Worm (Caenorhabditis elegans) whole organism, young adult: ENCODE results near the gene F29C12.6.

Source experiments
- B0019.2 ChIP-seq: fragments of 200-800 bp; sonication (Bioruptor generic); conservative IDR thresholded peaks from 2 replicates; pipeline ENCODE4 v1.3.6; 2022; ENCODE audit warnings: missing genetic modification reagents, missing genetic modification characterization, missing compliant biosample characterization
- B0035.1 ChIP-seq: sonication (generic microtip); optimal IDR thresholded peaks from 2 replicates; lab custom pipeline; 2016; ENCODE audit warnings: missing genetic modification characterization, mild to moderate bottlenecking, missing compliant biosample characterization, missing genotype, missing genetic modification reagents
- F49E8.2 ChIP-seq: sonication (generic microtip); optimal IDR thresholded peaks from 3 replicates; lab custom pipeline; 2017; ENCODE audit warnings: missing genetic modification characterization, mild to moderate bottlenecking, missing compliant biosample characterization, antibody characterized with exemption, moderate library complexity; ENCODE audit not compliant: insufficient read depth
- T26A5.8 ChIP-seq: sonication (generic microtip); optimal IDR thresholded peaks from 2 replicates; lab custom pipeline; 2016; ENCODE audit warnings: missing genetic modification characterization, missing compliant biosample characterization
- Y79H2A.3 ChIP-seq: fragments of 200-800 bp; sonication (Bioruptor generic); conservative IDR thresholded peaks from 2 replicates; pipeline ENCODE4 v1.3.6; 2022; ENCODE audit warnings: missing genetic modification reagents, missing genetic modification characterization, missing compliant biosample characterization
- attf-6 ChIP-seq: fragments of 200-800 bp; sonication (Bioruptor generic); IDR thresholded peaks from 2 replicates; pipeline ENCODE4 v1.3.6; 2022; ENCODE audit warnings: missing genetic modification reagents, missing genetic modification characterization, missing compliant biosample characterization
- egl-44 ChIP-seq: fragments of 200-800 bp; sonication (Bioruptor generic); IDR thresholded peaks from 2 replicates; pipeline ENCODE4 v1.3.6; 2022; ENCODE audit warnings: missing genetic modification reagents, missing genetic modification characterization, missing compliant biosample characterization
- hrde-1 ChIP-seq: sonication (generic microtip); optimal IDR thresholded peaks from 2 replicates; lab custom pipeline; 2016; ENCODE audit warnings: missing genetic modification characterization, mild to moderate bottlenecking, missing compliant biosample characterization, moderate library complexity, missing genotype, missing genetic modification reagents, borderline replicate concordance
- let-607 ChIP-seq, 2 experiments: fragments of 200-800 bp in 1 of 2; sonication (Bioruptor generic) in 1 of 2; sonication (generic microtip) in 1 of 2; optimal IDR thresholded peaks; 2 replicates each; lab custom pipeline; 2016 to 2018; ENCODE audit warnings: mild to moderate bottlenecking in 2 of 2, missing compliant biosample characterization in 2 of 2, missing genetic modification characterization in 2 of 2, moderate library complexity in 2 of 2, missing genotype in 1 of 2
- sptf-2 ChIP-seq: fragments of 200-800 bp; sonication (Bioruptor generic); optimal IDR thresholded peaks from 2 replicates; lab custom pipeline; 2018; ENCODE audit warnings: mild to moderate bottlenecking, missing genetic modification characterization, missing compliant biosample characterization
- unc-130 ChIP-seq: sonication (generic microtip); optimal IDR thresholded peaks from 2 replicates; lab custom pipeline; 2016; ENCODE audit warnings: missing genetic modification reagents, missing genetic modification characterization, missing compliant biosample characterization
- unc-62 ChIP-seq: fragments of 150-350 bp; optimal IDR thresholded peaks from 2 replicates; lab custom pipeline; 2014; ENCODE audit warnings: missing biosample characterization, missing genetic modification reagents, missing genetic modification characterization

- no peak for TF ChIP-seq T26A5.8 (tag; lab: Kevin White, UChicago)
- TF ChIP-seq let-607 (tag; optimal IDR thresholded peaks at IDR 0.05; lab: Kevin White, UChicago) = no peak
- TF ChIP-seq F49E8.2 (tag; lab: Kevin White, UChicago) = no peak
- TF ChIP-seq unc-62 = no peak
- TF ChIP-seq sptf-2 (GFP tag; lab: Kevin White, UChicago) = no peak
- no peak for TF ChIP-seq B0035.1 (tag; lab: Kevin White, UChicago)
- TF ChIP-seq attf-6 (GFP tag; lab: Robert Waterston, UW) = no peak
- no peak for TF ChIP-seq egl-44 (GFP tag; lab: Robert Waterston, UW)
- no peak for TF ChIP-seq hrde-1 (tag; lab: Kevin White, UChicago)
- TF ChIP-seq unc-130 (GFP tag; lab: Kevin White, UChicago) = no peak
- TF ChIP-seq Y79H2A.3 = no peak
- no peak for TF ChIP-seq B0019.2 (GFP tag; lab: Robert Waterston, UW)
Observed at ce11 chrII:13153299-13153698, 23.6 kb downstream of the F29C12.6 start, which contains the start of gene spe-18.
